Fruit fly (Drosophila melanogaster) whole organism, embryonic: ENCODE measurements around the gene Mst85C.

ENCODE experiments used
- ATbp ChIP-seq: fragments of 200-800 bp; sonication (Bioruptor generic); optimal IDR thresholded peaks from 2 replicates; lab custom pipeline; 2017; ENCODE audit warnings: missing biosample characterization, mild to moderate bottlenecking, missing genetic modification characterization, missing genetic modification reagents
- Blimp-1 ChIP-seq: fragments of 200-800 bp; sonication (Bioruptor generic); optimal IDR thresholded peaks from 3 replicates; lab custom pipeline; 2018; ENCODE audit warnings: missing biosample characterization, missing genetic modification characterization, mild to moderate bottlenecking, moderate library complexity, missing genetic modification reagents
- CG10543 ChIP-seq: fragments of 200-800 bp; sonication (Bioruptor generic); optimal IDR thresholded peaks from 3 replicates; lab custom pipeline; 2017; ENCODE audit warnings: missing biosample characterization, mild to moderate bottlenecking, missing genetic modification characterization, moderate library complexity
- CG10979 ChIP-seq: fragments of 200-800 bp; sonication (Bioruptor generic); optimal IDR thresholded peaks from 2 replicates; lab custom pipeline; 2018; ENCODE audit warnings: missing biosample characterization, mild to moderate bottlenecking, missing genetic modification characterization, moderate library complexity
- CG11456 ChIP-seq: fragments of 200-800 bp; sonication (Bioruptor generic); IDR thresholded peaks from 3 replicates; pipeline ENCODE4 v1.3.6; 2022; ENCODE audit warnings: missing biosample characterization, missing genetic modification characterization
- CG12769 ChIP-seq: fragments of 200-800 bp; sonication (Bioruptor generic); optimal IDR thresholded peaks from 2 replicates; lab custom pipeline; 2019; ENCODE audit warnings: missing biosample characterization, mild to moderate bottlenecking, missing genetic modification characterization, moderate library complexity
- CG13894 ChIP-seq: fragments of 200-800 bp; sonication (Bioruptor generic); optimal IDR thresholded peaks from 3 replicates; lab custom pipeline; 2018; ENCODE audit warnings: missing biosample characterization, mild to moderate bottlenecking, missing genetic modification characterization, moderate library complexity
- CG14014 ChIP-seq: fragments of 200-800 bp; sonication (Bioruptor generic); IDR thresholded peaks from 2 replicates; pipeline ENCODE4 v1.3.6; 2022; ENCODE audit warnings: missing biosample characterization, missing genetic modification characterization
- CG1602 ChIP-seq: fragments of 200-800 bp; sonication (Bioruptor generic); optimal IDR thresholded peaks from 3 replicates; lab custom pipeline; 2016; ENCODE audit warnings: missing biosample characterization, missing genetic modification characterization
- CG18599 ChIP-seq: fragments of 200-800 bp; sonication (Bioruptor generic); optimal IDR thresholded peaks from 3 replicates; lab custom pipeline; 2017; ENCODE audit warnings: missing biosample characterization, missing genetic modification characterization, mild to moderate bottlenecking, moderate library complexity, missing genetic modification reagents
- CG2202 ChIP-seq: fragments of 200-800 bp; sonication (Bioruptor generic); optimal IDR thresholded peaks from 2 replicates; lab custom pipeline; 2018; ENCODE audit warnings: missing biosample characterization, mild to moderate bottlenecking, missing genetic modification characterization
- CG34422 ChIP-seq: fragments of 200-800 bp; sonication (Bioruptor generic); IDR thresholded peaks from 3 replicates; pipeline ENCODE4 v1.3.6; 2022; ENCODE audit warnings: missing biosample characterization, missing genetic modification characterization
- CG5180 ChIP-seq: fragments of 200-800 bp; sonication (Bioruptor generic); optimal IDR thresholded peaks from 3 replicates; lab custom pipeline; 2017; ENCODE audit warnings: missing biosample characterization, missing genetic modification characterization, mild to moderate bottlenecking, moderate library complexity, missing genetic modification reagents
- CG6254 ChIP-seq: fragments of 200-800 bp; sonication (Bioruptor generic); optimal IDR thresholded peaks from 3 replicates; lab custom pipeline; 2017; ENCODE audit warnings: mild to moderate bottlenecking, missing biosample characterization, missing genetic modification reagents, missing genetic modification characterization
- CG6683 ChIP-seq: fragments of 200-800 bp; sonication (Bioruptor generic); optimal IDR thresholded peaks from 2 replicates; lab custom pipeline; 2017; ENCODE audit warnings: missing biosample characterization, mild to moderate bottlenecking, missing genetic modification characterization, missing genetic modification reagents
- CG6813 ChIP-seq: fragments of 200-800 bp; sonication (Bioruptor generic); optimal IDR thresholded peaks from 2 replicates; lab custom pipeline; 2017; ENCODE audit warnings: missing biosample characterization, missing genetic modification characterization, mild to moderate bottlenecking, moderate library complexity, missing genetic modification reagents
- CG7839 ChIP-seq: fragments of 200-800 bp; sonication (Bioruptor generic); optimal IDR thresholded peaks from 3 replicates; lab custom pipeline; 2018; ENCODE audit warnings: missing biosample characterization, mild to moderate bottlenecking, missing genetic modification characterization, moderate library complexity
- Deaf1 ChIP-seq: fragments of 200-800 bp; optimal IDR thresholded peaks from 3 replicates; lab custom pipeline; 2019; ENCODE audit warnings: missing biosample characterization, mild to moderate bottlenecking, missing genetic modification characterization, moderate library complexity
- Doc3 ChIP-seq: fragments of 200-800 bp; sonication (Bioruptor generic); IDR thresholded peaks from 3 replicates; pipeline ENCODE4 v1.3.6; 2022; ENCODE audit warnings: missing biosample characterization, missing genetic modification characterization; ENCODE audit not compliant: partially characterized antibody
- HLH3B ChIP-seq: fragments of 200-800 bp; sonication (Bioruptor generic); IDR thresholded peaks from 2 replicates; pipeline ENCODE4 v1.3.6; 2022; ENCODE audit warnings: missing biosample characterization, missing genetic modification characterization
- HmgD ChIP-seq: fragments of 200-800 bp; sonication (Bioruptor generic); optimal IDR thresholded peaks from 3 replicates; lab custom pipeline; 2016; ENCODE audit warnings: missing biosample characterization, missing genetic modification characterization
- Hr39 ChIP-seq: fragments of >200 bp; optimal IDR thresholded peaks from 2 replicates; lab custom pipeline; 2017
- Hr51 ChIP-seq, 2 experiments: fragments of 200-800 bp; sonication (Bioruptor generic); optimal IDR thresholded peaks; 2 replicates in 1 of 2; 3 replicates in 1 of 2; lab custom pipeline; 2016 to 2018; ENCODE audit warnings: missing biosample characterization in 2 of 2, missing genetic modification characterization in 2 of 2, mild to moderate bottlenecking in 1 of 2, moderate library complexity in 1 of 2
- NC2α ChIP-seq: fragments of 200-800 bp; sonication (Bioruptor generic); optimal IDR thresholded peaks from 2 replicates; lab custom pipeline; 2016; ENCODE audit warnings: missing biosample characterization, missing genetic modification characterization
- Oaz ChIP-seq: fragments of 200-800 bp; sonication (Bioruptor generic); IDR thresholded peaks from 2 replicates; pipeline ENCODE4 v1.3.6; 2022; ENCODE audit warnings: missing biosample characterization, missing genetic modification characterization
- Opbp ChIP-seq: fragments of 200-800 bp; sonication (Bioruptor generic); IDR thresholded peaks from 3 replicates; pipeline ENCODE4 v1.3.6; 2022; ENCODE audit warnings: missing biosample characterization, missing genetic modification characterization; ENCODE audit not compliant: partially characterized antibody
- Rfx ChIP-seq: fragments of 200-800 bp; sonication (Bioruptor generic); IDR thresholded peaks from 2 replicates; pipeline ENCODE4 v1.3.6; 2022; ENCODE audit warnings: missing biosample characterization, missing genetic modification characterization
- Taf1 ChIP-seq: fragments of 200-800 bp; sonication (Bioruptor generic); IDR thresholded peaks from 2 replicates; pipeline ENCODE4 v1.3.6; 2022; ENCODE audit warnings: missing biosample characterization, missing genetic modification characterization
- abd-A ChIP-seq: fragments of 200-800 bp; sonication (Bioruptor generic); optimal IDR thresholded peaks from 3 replicates; lab custom pipeline; 2019; ENCODE audit warnings: missing biosample characterization, mild to moderate bottlenecking, missing genetic modification characterization, moderate library complexity
- az2 ChIP-seq: fragments of 200-800 bp; sonication (Bioruptor generic); optimal IDR thresholded peaks from 3 replicates; lab custom pipeline; 2016; ENCODE audit warnings: missing biosample characterization, missing genetic modification characterization
- crol ChIP-seq: fragments of 200-800 bp; sonication (Bioruptor generic); IDR thresholded peaks from 2 replicates; pipeline ENCODE4 v1.3.6; 2022; ENCODE audit warnings: missing biosample characterization, missing genetic modification characterization
- cwo ChIP-seq: fragments of 200-800 bp; sonication (Bioruptor generic); optimal IDR thresholded peaks from 3 replicates; lab custom pipeline; 2017; ENCODE audit warnings: missing biosample characterization, missing genetic modification characterization, mild to moderate bottlenecking, moderate library complexity, missing genetic modification reagents
- hkb ChIP-seq, 2 experiments: fragments of 200-800 bp in 1 of 2; fragments of >200 bp in 1 of 2; sonication (Bioruptor generic) in 1 of 2; IDR thresholded peaks in 1 of 2; optimal IDR thresholded peaks in 1 of 2; 2 replicates each; pipeline versions ENCODE4 v1.3.6 to Lab custom; 2017 to 2022; ENCODE audit warnings: missing biosample characterization in 1 of 2, missing genetic modification characterization in 1 of 2
- kah ChIP-seq: fragments of 200-800 bp; sonication (Bioruptor generic); optimal IDR thresholded peaks from 2 replicates; lab custom pipeline; 2018; ENCODE audit warnings: missing biosample characterization, mild to moderate bottlenecking, missing genetic modification characterization
- ken ChIP-seq: fragments of 200-800 bp; sonication (Bioruptor generic); IDR thresholded peaks from 3 replicates; pipeline ENCODE4 v1.3.6; 2022; ENCODE audit warnings: missing biosample characterization, missing genetic modification characterization
- lab ChIP-seq: fragments of 200-800 bp; sonication (Bioruptor generic); optimal IDR thresholded peaks from 3 replicates; lab custom pipeline; 2017; ENCODE audit warnings: missing biosample characterization, missing genetic modification characterization, mild to moderate bottlenecking, moderate library complexity, missing genetic modification reagents
- lov ChIP-seq, 2 experiments: fragments of 200-800 bp in 1 of 2; fragments of >200 bp in 1 of 2; sonication (Bioruptor generic) in 1 of 2; IDR thresholded peaks in 1 of 2; optimal IDR thresholded peaks in 1 of 2; 2 replicates in 1 of 2; 3 replicates in 1 of 2; pipeline versions ENCODE4 v1.3.6 to Lab custom; 2017 to 2022; ENCODE audit warnings: missing biosample characterization in 1 of 2, missing genetic modification characterization in 1 of 2
- mirr ChIP-seq: fragments of 200-800 bp; sonication (Bioruptor generic); optimal IDR thresholded peaks from 3 replicates; lab custom pipeline; 2018; ENCODE audit warnings: missing biosample characterization, mild to moderate bottlenecking, missing genetic modification characterization
- org-1 ChIP-seq: fragments of 200-800 bp; sonication (Bioruptor generic); optimal IDR thresholded peaks from 2 replicates; lab custom pipeline; 2017; ENCODE audit warnings: missing biosample characterization, missing genetic modification characterization
- pnt ChIP-seq: fragments of 200-800 bp; sonication (Bioruptor generic); optimal IDR thresholded peaks from 3 replicates; lab custom pipeline; 2016; ENCODE audit warnings: missing biosample characterization, missing genetic modification characterization
- prd ChIP-seq, 3 experiments: fragments of >200 bp in 2 of 3; fragments of 200-800 bp in 1 of 3; sonication (Bioruptor generic) in 1 of 3; optimal IDR thresholded peaks in 2 of 3; IDR thresholded peaks in 1 of 3; 2 replicates in 2 of 3; 3 replicates in 1 of 3; pipeline versions ENCODE4 v1.3.6 to Lab custom; 2017 to 2022; ENCODE audit warnings: missing biosample characterization in 1 of 3, missing genetic modification characterization in 1 of 3
- slp2 ChIP-seq: fragments of 200-800 bp; sonication (Bioruptor generic); optimal IDR thresholded peaks from 2 replicates; lab custom pipeline; 2016; ENCODE audit warnings: missing biosample characterization, missing genetic modification characterization
- wdn ChIP-seq: fragments of 200-800 bp; sonication (Bioruptor generic); IDR thresholded peaks from 2 replicates; pipeline ENCODE4 v1.3.6; 2022; ENCODE audit warnings: missing biosample characterization, missing genetic modification characterization
- wek ChIP-seq: fragments of 200-800 bp; sonication (Bioruptor generic); optimal IDR thresholded peaks from 3 replicates; lab custom pipeline; 2018; ENCODE audit warnings: missing biosample characterization, mild to moderate bottlenecking, missing genetic modification characterization, moderate library complexity
- zf30C ChIP-seq: fragments of 200-800 bp; sonication (Bioruptor generic); optimal IDR thresholded peaks from 3 replicates; lab custom pipeline; 2018; ENCODE audit warnings: missing biosample characterization, mild to moderate bottlenecking, missing genetic modification characterization

Gene Mst85C

DNA sequence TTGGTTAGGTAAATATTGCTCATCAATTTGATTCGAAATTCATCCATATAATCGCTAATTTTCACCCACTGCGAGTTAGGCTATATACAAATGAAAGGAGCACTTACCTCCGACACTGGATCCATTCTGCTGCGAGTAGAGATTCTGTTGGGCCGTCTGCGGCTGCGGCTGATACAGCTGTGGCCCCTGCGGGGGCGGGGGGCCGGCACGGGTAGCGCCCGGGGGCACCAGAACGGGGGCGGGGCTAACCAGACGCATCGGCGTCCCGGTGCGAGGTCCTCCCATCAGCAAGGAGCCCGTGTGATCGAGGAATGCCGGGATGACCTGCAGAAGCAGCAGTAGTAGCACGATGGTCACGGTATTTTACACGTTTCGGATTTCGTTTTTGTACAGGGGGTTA, 31.2 kb downstream of the Mst85C start:
- TF ChIP-seq crol (GFP tag; lab: Robert Waterston, UW) (peak; percentile 32; the same call in 1 of the 2 replicates), lov (optimal IDR thresholded peaks at IDR 0.05; lab: Kevin White, UChicago) (no peak), lov (GFP tag; IDR thresholded peaks at IDR 0.05; lab: Robert Waterston, UW) (peak; percentile 44; the same call in 1 of the 3 replicates), Blimp-1 (no peak), Hr39 (peak; percentile 88), CG11456 (GFP tag; lab: Robert Waterston, UW) (0 out of 3 replicates have a peak, but pooled peaks have one; percentile 24), Opbp (0 out of 3 replicates have a peak, but pooled peaks have one; percentile 23), CG12769 (tag; lab: Kevin White, UChicago) (no peak)

- TF ChIP-seq HmgD (no peak), abd-A (peak; percentile 33), mirr (no peak), CG13894 (tag; lab: Kevin White, UChicago) (peak; percentile 56), Hr51 (GFP tag; optimal IDR thresholded peaks at IDR 0.05; lab: Kevin White, UChicago) (no peak), Deaf1 (peak; percentile 68), Rfx (GFP tag; lab: Robert Waterston, UW) (peak; percentile 24; the same call in 1 of the 2 replicates)
Observed at dm6 chr3R:9082332-9082731, 33.9 kb downstream of the Mst85C start.

DNA sequence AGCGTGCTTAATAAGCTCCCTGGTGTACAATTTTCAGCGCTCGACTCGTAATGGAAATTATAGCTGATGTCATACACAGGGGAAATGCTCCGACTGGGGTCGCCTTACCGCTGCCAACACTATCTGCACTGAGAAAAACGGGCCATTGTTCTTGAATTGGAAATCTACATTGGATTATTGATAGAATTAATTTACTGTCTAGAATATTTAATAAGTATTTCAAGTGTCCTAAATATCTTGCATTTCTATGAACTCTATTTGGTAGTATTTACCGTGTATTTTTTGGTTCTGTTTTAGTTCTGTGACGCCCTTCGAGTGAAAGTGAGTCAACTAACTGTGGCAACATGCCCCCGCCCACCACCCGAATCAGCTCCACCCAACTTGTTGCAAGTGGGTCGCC, 34.9 kb downstream of the Mst85C start:
- TF ChIP-seq CG1602 (GFP tag; lab: Kevin White, UChicago) (no peak), CG10979 (tag; lab: Kevin White, UChicago) (peak; percentile 52), ken (GFP tag; lab: Robert Waterston, UW) (0 out of 3 replicates have a peak, but pooled peaks have one; percentile 18), CG6813 (GFP tag; lab: Kevin White, UChicago) (peak; percentile 14), Taf1 (GFP tag; lab: Robert Waterston, UW) (no peak), prd (optimal IDR thresholded peaks at IDR 0.05; lab: Kevin White, UChicago) (no peak), prd (GFP tag; IDR thresholded peaks at IDR 0.05; lab: Robert Waterston, UW) (peak; percentile 39; the same call in 1 of the 3 replicates), pnt (GFP tag; lab: Kevin White, UChicago) (no peak), CG6254 (GFP tag; lab: Kevin White, UChicago) (no peak), CG34422 (GFP tag; lab: Robert Waterston, UW) (0 out of 3 replicates have a peak, but pooled peaks have one; percentile 30), CG5180 (peak; percentile 50), HLH3B (GFP tag; lab: Robert Waterston, UW) (0 out of 2 replicates have a peak, but pooled peaks have one; percentile 44), ATbp (peak; percentile 6), NC2α (no peak), lab (peak; percentile 70), CG14014 (GFP tag; lab: Robert Waterston, UW) (peak; percentile 35; the same call in 1 of the 2 replicates), az2 (GFP tag; lab: Kevin White, UChicago) (no peak), CG7839 (tag; lab: Kevin White, UChicago) (peak; percentile 45), wek (GFP tag; lab: Kevin White, UChicago) (no peak), hkb (optimal IDR thresholded peaks at IDR 0.05; lab: Kevin White, UChicago) (no peak), hkb (GFP tag; IDR thresholded peaks at IDR 0.05; lab: Robert Waterston, UW) (0 out of 2 replicates have a peak, but pooled peaks have one; percentile 26), CG6683 (GFP tag; lab: Kevin White, UChicago) (peak; percentile 30), CG10543 (peak; percentile 20), org-1 (GFP tag; lab: Kevin White, UChicago) (peak; percentile 20), wdn (GFP tag; lab: Robert Waterston, UW) (no peak), Hr51 (GFP tag; optimal IDR thresholded peaks at IDR 0.05; lab: Kevin White, UChicago) (peak in 1 of 2 experiments; percentile 52), Doc3 (no peak), kah (no peak), Oaz (GFP tag; lab: Robert Waterston, UW) (peak; percentile 38), slp2 (no peak), CG18599 (peak; percentile 75), CG2202 (tag; lab: Kevin White, UChicago) (no peak), cwo (peak; percentile 39), zf30C (GFP tag; lab: Kevin White, UChicago) (peak; percentile 28)
